Worm (Caenorhabditis elegans) whole organism, L4 larva: ENCODE results near the gene nhr-16.

Source experiments
- F49E8.2 ChIP-seq: sonication (generic microtip); optimal IDR thresholded peaks from 2 replicates; lab custom pipeline; 2016; ENCODE audit warnings: missing compliant biosample characterization, mild to moderate bottlenecking, missing genetic modification characterization, borderline replicate concordance

nhr-16 gene

ce11 chrII:4489288-4489687 is 50.7 kb downstream of the nhr-16 start, which contains the start of gene T05C1.3 (continued):
- TF ChIP-seq F49E8.2 (tag; lab: Kevin White, UChicago): no peak
